Fruit fly (Drosophila melanogaster): Measurements from ENCODE around the gene swm.

The swm gene

DNA sequence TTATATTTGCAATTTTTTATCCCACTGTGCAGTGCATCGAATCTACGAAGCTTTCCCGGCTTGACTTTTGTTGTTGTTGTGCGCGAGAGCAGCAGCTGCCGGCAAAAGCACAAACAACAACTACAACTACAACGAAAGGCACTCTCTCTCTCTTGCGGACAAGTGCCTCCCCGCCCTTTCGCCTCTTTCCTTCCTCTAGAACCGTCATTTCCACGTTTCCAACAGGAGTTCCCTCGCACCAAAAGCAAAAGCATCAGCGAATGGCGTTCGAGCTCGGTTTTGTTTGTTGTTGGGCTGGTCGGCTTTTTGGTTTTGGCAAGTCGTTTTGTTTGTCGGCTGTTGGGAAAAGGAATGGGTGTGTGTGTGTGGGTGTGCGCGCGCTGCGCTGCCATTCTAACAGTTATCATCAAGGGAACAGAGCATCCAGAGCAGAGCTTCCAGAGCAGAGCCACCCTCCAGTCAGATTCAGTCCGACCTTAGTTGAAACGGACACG lies 29.2 kb upstream of the swm start, which contains the start of gene tj:
Gene tj (plus strand): TSS at position 444 of the 494 bp plus-strand sequence.
- TF ChIP-seq insv (optimal IDR thresholded peaks at IDR 0.05), result no peak
- no peak for TF ChIP-seq psq (optimal IDR thresholded peaks at IDR 0.05)
- no peak for TF ChIP-seq Sin3A (optimal IDR thresholded peaks at IDR 0.05)
- no peak for TF ChIP-seq h (optimal IDR thresholded peaks at IDR 0.05)
- no peak for TF ChIP-seq ttk (optimal IDR thresholded peaks at IDR 0.05)
- TF ChIP-seq Myc (optimal IDR thresholded peaks at IDR 0.05), result no peak

DNA sequence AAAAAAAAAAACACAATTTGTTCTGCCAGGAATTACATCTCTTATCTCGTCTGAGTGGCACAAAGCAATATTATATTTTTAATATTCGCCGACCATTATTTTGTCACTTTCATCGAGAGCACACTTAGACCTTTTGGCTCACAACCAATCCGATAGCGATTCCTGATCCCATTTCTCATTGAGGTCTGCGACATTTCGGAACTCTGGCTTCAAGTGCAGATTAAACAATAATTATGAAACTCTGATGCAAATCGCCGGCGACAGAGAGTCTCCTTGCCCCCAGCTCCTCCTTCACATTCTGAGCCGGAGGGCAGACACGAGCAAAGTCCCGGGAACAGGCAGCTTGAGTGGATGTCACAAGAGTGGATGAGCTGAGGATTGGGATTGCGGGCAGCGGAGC lies 24.0 kb upstream of the swm start:
- TF ChIP-seq Sin3A (optimal IDR thresholded peaks at IDR 0.05), result no peak
- no peak for TF ChIP-seq h (optimal IDR thresholded peaks at IDR 0.05)
- TF ChIP-seq insv (optimal IDR thresholded peaks at IDR 0.05), result no peak
- no peak for TF ChIP-seq Myc (optimal IDR thresholded peaks at IDR 0.05)
- no peak for TF ChIP-seq ttk (optimal IDR thresholded peaks at IDR 0.05)
- no peak for TF ChIP-seq psq (optimal IDR thresholded peaks at IDR 0.05)

DNA sequence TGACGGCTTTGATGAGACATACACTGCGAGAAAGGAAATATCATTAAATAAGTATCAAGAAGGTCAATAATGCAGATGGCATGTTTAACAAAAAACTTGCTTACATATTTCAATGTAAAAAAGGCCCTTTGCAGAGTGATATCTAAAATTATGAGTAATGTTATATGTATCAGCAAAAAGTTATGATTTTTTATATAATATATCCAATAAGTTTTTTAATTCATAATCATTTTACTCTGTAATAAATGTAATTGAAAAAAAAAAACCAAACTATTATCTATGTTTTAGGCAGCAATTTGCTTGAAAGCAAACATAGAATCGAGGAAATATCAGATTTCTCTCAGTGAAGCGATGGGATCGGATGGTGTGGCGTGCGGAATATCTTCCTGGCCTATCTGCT lies 23.3 kb upstream of the swm start:
- no peak for TF ChIP-seq ttk (optimal IDR thresholded peaks at IDR 0.05)

DNA sequence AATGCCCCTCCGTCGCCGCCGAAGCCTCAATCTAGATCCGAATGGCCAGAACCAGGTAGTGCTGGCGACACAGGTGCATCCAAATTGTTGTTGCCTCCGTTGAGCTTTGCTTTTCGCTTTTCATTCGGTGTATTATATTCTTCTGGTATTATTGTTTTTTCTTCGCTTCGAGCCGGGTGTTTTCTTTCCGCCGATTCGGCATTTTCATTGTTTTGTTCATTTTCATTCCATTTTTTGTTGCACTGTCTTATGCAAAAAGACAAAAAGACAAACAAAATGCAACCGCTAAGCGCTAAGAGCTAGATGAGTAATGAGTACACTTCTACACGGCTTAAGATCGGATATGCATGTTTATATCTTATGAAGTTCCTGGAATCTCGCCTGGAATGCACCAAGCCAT lies 20.8 kb upstream of the swm start:
- no peak for TF ChIP-seq Myc (optimal IDR thresholded peaks at IDR 0.05)

DNA sequence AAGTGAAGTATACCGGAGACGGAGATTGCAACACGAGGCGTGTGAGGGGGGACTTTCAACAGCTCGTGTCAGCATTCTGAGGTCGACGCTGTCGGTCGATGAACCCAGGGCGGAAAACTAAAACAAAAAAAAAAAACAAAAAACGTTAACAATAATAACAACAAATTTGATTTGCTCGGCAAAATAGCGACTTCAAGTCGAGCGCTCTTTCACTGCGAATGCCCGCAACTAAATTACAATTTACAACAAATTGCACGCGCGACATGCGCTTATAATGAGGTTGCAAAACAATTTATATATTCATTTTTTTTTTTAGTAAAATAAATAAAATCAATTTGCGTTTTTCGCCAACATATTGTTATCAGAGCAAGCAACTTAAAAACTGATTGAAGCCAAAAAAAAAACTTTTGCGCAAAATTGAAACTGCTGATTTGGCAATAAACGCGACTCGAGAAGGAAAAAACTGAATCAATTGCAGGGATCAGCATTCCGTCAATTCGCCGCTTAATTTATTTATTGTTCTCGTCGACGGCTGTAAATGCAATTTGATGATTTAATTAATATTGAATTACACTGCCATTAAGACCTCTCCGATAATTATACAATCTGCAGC lies 19.5 kb upstream of the swm start:
- TF ChIP-seq Myc (optimal IDR thresholded peaks at IDR 0.05), result no peak
- no peak for TF ChIP-seq h (optimal IDR thresholded peaks at IDR 0.05)
- no peak for TF ChIP-seq Sin3A (optimal IDR thresholded peaks at IDR 0.05)
- no peak for TF ChIP-seq ttk (optimal IDR thresholded peaks at IDR 0.05)
- TF ChIP-seq insv (optimal IDR thresholded peaks at IDR 0.05), result no peak
- no peak for TF ChIP-seq psq (optimal IDR thresholded peaks at IDR 0.05)

DNA sequence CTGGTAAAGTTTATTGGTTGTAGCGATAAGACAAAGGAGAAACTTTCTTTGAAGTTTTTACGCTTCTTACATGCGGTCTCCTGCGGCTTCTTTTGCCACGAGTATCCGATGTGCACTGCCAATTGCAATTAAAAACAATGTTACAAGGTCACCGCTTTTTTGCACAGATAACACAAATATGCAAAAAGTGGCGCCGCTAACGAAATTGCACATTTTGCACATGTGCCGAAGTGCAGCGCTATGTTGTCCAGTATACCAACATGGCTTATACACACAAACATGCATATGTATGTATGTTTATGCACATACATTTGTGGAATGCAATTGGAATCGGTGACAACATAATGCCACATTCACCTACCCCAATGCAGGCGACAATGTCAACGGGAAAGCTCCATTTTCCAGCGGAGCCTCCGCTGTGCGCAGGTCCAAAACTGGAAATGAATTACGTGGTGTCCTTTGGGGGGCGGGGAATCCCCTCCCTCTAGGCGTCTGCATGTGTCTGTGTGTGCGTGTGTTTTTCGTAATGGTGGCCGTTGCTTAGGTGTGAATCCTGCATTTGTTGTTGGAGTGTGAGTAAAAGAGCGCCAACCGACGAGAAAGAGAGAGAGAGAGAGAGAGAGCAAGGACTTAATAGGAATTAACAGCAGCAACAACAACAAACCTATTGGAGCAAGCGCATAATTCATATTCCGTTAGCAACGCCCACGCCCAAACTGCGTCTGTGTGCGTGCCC lies 13.6 kb upstream of the swm start:
- TF ChIP-seq insv (optimal IDR thresholded peaks at IDR 0.05), result no peak
- TF ChIP-seq Myc (optimal IDR thresholded peaks at IDR 0.05), result no peak
- TF ChIP-seq h (optimal IDR thresholded peaks at IDR 0.05), result no peak
- no peak for TF ChIP-seq psq (optimal IDR thresholded peaks at IDR 0.05)
- TF ChIP-seq ttk (optimal IDR thresholded peaks at IDR 0.05), result no peak

DNA sequence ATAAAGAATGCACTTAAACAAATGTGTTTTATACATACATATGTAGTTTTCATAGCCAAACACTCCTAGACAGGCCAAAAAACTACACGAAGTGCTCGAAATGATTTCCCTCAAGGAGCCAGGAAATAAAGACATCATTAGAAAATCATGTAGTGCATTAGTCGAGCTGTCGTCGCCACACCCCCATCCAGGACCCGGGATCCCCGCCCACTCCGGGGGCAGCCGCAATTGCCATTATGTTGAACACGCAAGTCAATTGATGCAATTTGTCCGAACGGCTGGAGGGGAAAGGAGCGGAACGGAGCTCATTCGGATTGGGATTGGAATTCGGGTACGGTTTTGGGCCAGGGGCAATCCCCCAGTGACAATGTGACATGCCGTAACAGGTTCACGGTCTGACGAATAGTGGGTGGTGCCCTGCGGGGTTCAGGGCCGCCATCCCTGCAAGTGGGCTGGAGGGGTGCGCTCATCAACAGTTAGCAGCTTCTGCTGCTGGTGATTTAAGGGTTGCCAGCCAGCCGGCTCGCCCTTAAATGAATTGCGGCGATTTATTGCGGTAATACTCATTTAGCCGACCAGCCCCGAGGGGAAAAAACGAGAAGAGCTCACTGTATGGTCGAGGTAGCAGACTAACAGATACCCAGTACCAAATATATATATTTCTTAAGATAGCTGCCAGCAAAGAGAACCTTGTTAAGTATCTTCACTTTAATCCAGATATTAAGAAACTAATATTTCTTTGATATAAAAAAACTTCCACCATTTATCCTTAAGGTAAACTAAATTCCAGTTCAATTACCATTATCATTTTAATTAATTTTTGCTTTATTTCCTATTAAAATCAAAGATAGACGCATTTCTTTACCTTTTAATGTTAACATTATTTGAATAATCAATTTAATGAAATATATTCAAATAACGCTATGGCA lies 12.4 kb upstream of the swm start:
- TF ChIP-seq psq (optimal IDR thresholded peaks at IDR 0.05), result no peak
- TF ChIP-seq Myc (optimal IDR thresholded peaks at IDR 0.05), result no peak
- TF ChIP-seq ttk (optimal IDR thresholded peaks at IDR 0.05), result no peak
- TF ChIP-seq insv (optimal IDR thresholded peaks at IDR 0.05), result no peak
- TF ChIP-seq Sin3A (optimal IDR thresholded peaks at IDR 0.05), result no peak
- TF ChIP-seq h (optimal IDR thresholded peaks at IDR 0.05), result no peak

DNA sequence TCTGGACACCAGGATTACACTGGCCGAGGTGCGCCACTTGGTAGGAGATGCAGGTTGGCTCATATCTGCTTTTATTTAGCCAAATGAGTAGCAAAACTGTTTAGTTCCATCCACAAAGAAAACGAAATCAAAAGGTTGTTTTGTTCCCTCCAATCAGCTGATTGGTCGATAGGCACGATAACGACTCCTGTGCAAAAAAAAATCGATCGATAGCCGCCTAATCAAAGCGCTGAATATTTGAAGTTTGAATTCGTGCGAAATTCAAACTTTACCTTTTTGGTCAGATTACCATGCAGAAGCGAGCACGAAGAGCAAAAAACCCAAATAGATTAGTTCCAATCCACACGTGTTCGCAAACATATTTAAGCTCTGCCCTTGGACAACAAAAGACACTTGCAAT lies 8.5 kb upstream of the swm start, which contains the start of the genes CG10195 and CG13084:
Gene CG10195 (minus strand): TSS at position 167 of the 400 bp plus-strand sequence.
Gene CG13084 (plus strand): TSS at position 392 of the 400 bp plus-strand sequence.
- TF ChIP-seq h (optimal IDR thresholded peaks at IDR 0.05), result no peak
- no peak for TF ChIP-seq insv (optimal IDR thresholded peaks at IDR 0.05)
- TF ChIP-seq Sin3A (optimal IDR thresholded peaks at IDR 0.05), result no peak
- no peak for TF ChIP-seq psq (optimal IDR thresholded peaks at IDR 0.05)
- no peak for TF ChIP-seq Myc (optimal IDR thresholded peaks at IDR 0.05)
- TF ChIP-seq ttk (optimal IDR thresholded peaks at IDR 0.05), result no peak

DNA sequence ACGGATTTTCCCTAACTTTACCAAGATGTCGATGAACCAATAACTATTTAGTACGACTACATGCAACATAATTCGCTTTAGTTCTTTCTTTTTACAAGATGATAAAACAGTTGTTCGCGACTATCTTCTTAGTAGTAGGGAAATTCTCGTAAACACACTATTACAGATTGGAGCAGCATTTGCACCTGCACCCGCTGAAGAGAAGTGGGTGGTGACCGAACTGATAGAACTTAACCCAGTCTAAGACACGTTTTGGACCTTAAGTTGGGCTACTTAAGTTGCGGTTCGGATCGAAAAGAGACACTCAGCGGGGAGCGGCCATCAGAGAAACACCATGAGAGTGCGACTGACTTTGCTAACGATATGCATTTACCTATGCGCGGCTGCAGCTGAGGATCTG lies 5.9 kb upstream of the swm start, which contains the start of gene CG13083:
Gene CG13083 (plus strand): TSS at position 301 of the 400 bp plus-strand sequence.
- TF ChIP-seq psq (optimal IDR thresholded peaks at IDR 0.05), result no peak
- TF ChIP-seq ttk (optimal IDR thresholded peaks at IDR 0.05), result no peak
- no peak for TF ChIP-seq h (optimal IDR thresholded peaks at IDR 0.05)
- no peak for TF ChIP-seq Sin3A (optimal IDR thresholded peaks at IDR 0.05)
- TF ChIP-seq insv (optimal IDR thresholded peaks at IDR 0.05), result no peak
- TF ChIP-seq Myc (optimal IDR thresholded peaks at IDR 0.05), result no peak

DNA sequence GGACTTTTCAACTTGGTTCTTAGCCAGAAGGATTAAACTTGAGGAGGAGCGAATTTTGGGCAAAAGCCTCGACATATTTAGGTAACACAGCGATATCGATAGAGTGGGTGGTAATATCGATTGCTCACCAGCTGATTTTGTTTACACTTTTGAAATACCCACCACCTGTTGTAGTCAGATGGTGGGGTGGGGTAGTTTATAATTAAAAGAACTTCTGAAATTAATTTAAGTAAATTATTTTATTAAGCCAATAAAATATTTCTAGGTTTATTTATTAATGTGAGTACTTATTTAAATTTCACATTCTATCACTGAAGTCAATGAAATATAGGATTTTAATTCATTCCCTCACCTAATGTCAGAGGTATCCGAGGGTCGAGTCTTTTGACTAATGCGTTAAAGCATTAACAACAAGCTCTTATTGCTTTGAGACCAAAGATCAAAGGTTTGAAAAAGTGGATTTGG lies 3.0 kb upstream of the swm start, which contains the start of the genes CG10194 and CG18094:
Gene CG10194 (minus strand): TSS at position 108 of the 465 bp plus-strand sequence.
Gene CG18094 (plus strand): TSS at position 266 of the 465 bp plus-strand sequence.
- TF ChIP-seq Sin3A (optimal IDR thresholded peaks at IDR 0.05), result no peak
- no peak for TF ChIP-seq Myc (optimal IDR thresholded peaks at IDR 0.05)
- no peak for TF ChIP-seq psq (optimal IDR thresholded peaks at IDR 0.05)

DNA sequence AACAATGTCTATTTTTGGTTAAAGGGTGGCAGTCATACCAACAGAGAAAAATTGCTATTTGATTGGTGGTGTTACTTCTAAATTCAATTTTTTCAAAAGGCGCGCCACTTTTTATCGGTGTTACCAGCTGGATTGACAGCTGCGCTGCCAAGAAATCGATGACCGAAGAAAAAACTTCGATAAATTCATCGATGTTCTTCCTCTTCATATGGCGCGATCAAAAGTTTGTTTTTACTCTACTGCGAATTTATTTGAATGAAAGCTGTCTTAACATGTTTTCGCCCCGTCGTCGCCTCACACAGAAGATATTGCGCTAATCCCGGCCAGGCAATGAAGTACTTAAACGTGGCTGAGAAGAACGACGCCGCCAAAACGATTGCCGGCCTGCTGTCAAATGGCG lies 4.9 kb downstream of the swm start, which contains the start of gene Top3alpha:
Gene Top3alpha (plus strand): TSS at position 186 of the 400 bp plus-strand sequence.
- no peak for TF ChIP-seq ttk (optimal IDR thresholded peaks at IDR 0.05)
- no peak for TF ChIP-seq Myc (optimal IDR thresholded peaks at IDR 0.05)
- TF ChIP-seq insv (optimal IDR thresholded peaks at IDR 0.05), result no peak
- TF ChIP-seq psq (optimal IDR thresholded peaks at IDR 0.05), result no peak
- TF ChIP-seq h (optimal IDR thresholded peaks at IDR 0.05), result no peak
- TF ChIP-seq Sin3A (optimal IDR thresholded peaks at IDR 0.05), result no peak

DNA sequence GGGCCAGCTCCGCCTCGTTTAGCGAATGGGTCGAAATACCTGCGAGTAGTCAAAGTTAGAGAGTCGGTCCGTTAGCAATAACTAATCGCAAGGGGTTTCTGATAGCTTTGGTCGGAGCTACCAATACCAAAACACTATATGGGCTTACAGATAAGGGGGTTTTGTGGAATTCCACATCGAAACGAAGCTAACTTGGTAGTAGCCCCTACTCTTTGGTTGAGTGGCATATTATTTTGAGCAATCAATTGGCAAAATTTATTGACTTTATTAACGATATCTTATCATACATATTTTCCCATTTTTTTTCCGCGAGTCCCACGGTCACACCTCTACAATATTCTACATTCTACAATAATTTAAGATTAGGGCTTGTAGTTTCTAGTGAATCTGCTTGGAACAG lies 13.3 kb downstream of the swm start:
- TF ChIP-seq psq (optimal IDR thresholded peaks at IDR 0.05) (no peak), Sin3A (optimal IDR thresholded peaks at IDR 0.05) (no peak), h (optimal IDR thresholded peaks at IDR 0.05) (no peak), ttk (optimal IDR thresholded peaks at IDR 0.05) (no peak), insv (optimal IDR thresholded peaks at IDR 0.05) (no peak), Myc (optimal IDR thresholded peaks at IDR 0.05) (no peak)

Data from Kc167 (cell line).